Fruit fly (Drosophila melanogaster) Kc167 (cell line): Measurements from ENCODE around the gene Lon.

Experiments used
- Sin3A ChIP-seq: fragments of >200 bp; optimal IDR thresholded peaks from 2 replicates; lab custom pipeline; 2018; ENCODE audit warnings: missing external identifiers
- h ChIP-seq: fragments of >200 bp; optimal IDR thresholded peaks from 3 replicates; lab custom pipeline; 2018; ENCODE audit warnings: missing external identifiers
- psq ChIP-seq: fragments of >200 bp; optimal IDR thresholded peaks from 2 replicates; lab custom pipeline; 2017; ENCODE audit warnings: missing external identifiers
- ttk ChIP-seq: sonication (Bioruptor generic); optimal IDR thresholded peaks from 2 replicates; lab custom pipeline; 2017; ENCODE audit warnings: missing external identifiers

dm6 chr3L:19618072-19618958, 6.3 kb upstream of the Lon start, which contains the start of gene asf1:
- TF ChIP-seq h (lab: Kevin White, UChicago) (no peak), psq (lab: Kevin White, UChicago) (no peak), ttk (lab: Kevin White, UChicago) (no peak), Sin3A (lab: Kevin White, UChicago) (no peak)
